Worm (Caenorhabditis elegans) whole organism, young adult: ENCODE data around the gene best-18.

Source experiments
- ceh-91 ChIP-seq: fragments of 200-800 bp; sonication (Bioruptor generic); IDR thresholded peaks from 2 replicates; pipeline ENCODE4 v1.3.6; 2022; ENCODE audit warnings: missing genetic modification reagents, missing genetic modification characterization, missing compliant biosample characterization
- hrde-1 ChIP-seq: sonication (generic microtip); optimal IDR thresholded peaks from 2 replicates; lab custom pipeline; 2016; ENCODE audit warnings: missing genetic modification characterization, mild to moderate bottlenecking, missing compliant biosample characterization, moderate library complexity, missing genotype, missing genetic modification reagents, borderline replicate concordance

ce11 chrIII:10258641-10259040 is 46.4 kb downstream of the best-18 start, which contains the start of gene rip-1:
- TF ChIP-seq ceh-91 (GFP tag; lab: Robert Waterston, UW) (no peak), hrde-1 (tag; lab: Kevin White, UChicago) (no peak)
